Fruit fly (Drosophila melanogaster): ENCODE measurements around the gene t-Grip91.

The t-Grip91 gene

dm6 chr2L:15768097-15768496 lies 15.8 kb upstream of the t-Grip91 start, which contains the start of gene wek (continued):
- TF ChIP-seq CG16813 (GFP tag; IDR thresholded peaks at IDR 0.05; ENCODE audit: partially characterized antibody) (peak; percentile 65), Dll (GFP tag; IDR thresholded peaks at IDR 0.05; ENCODE audit: partially characterized antibody) (peak; percentile 83)

DNA sequence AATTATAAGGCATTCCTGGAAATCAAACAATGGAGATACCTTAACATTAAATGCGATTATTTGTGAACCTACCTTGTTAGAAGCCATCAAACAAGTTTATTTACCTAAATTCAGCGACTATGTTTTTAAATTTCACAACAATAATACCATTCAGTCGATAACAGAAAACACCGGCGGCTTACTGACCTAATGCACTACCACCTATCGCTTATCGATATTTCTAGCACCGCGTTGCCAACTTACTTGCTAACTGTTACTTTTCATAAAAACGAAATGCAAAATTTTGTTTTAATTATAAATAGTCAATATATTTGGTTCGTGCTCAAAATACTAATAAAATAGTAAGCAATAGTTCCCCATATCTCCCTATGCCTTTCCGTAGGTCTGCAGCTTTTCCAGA lies 12.9 kb upstream of the t-Grip91 start, which contains the start of gene Ku80:
Gene Ku80, minus strand, starts transcription at position 182 of the 400 bp plus-strand sequence.
- TF ChIP-seq MBD-R2 (GFP tag; IDR thresholded peaks at IDR 0.05) (peak; percentile 64), CG11456 (GFP tag; IDR thresholded peaks at IDR 0.05) (no peak), dm (GFP tag; optimal IDR thresholded peaks at IDR 0.05) (no peak), CG17802 (tag; optimal IDR thresholded peaks at IDR 0.05) (no peak), H15 (GFP tag; IDR thresholded peaks at IDR 0.05) (no peak), Dp (GFP tag; optimal IDR thresholded peaks at IDR 0.05) (peak; percentile 72), pzg (GFP tag; optimal IDR thresholded peaks at IDR 0.05) (peak; percentile 65), Fer2 (tag; optimal IDR thresholded peaks at IDR 0.05) (no peak), bowl (GFP tag; IDR thresholded peaks at IDR 0.05) (no peak), CG1603 (tag; optimal IDR thresholded peaks at IDR 0.05) (peak; percentile 51), Sin3A (optimal IDR thresholded peaks at IDR 0.05) (peak; percentile 39), B-H2 (GFP tag; optimal IDR thresholded peaks at IDR 0.05) (no peak), Atf6 (GFP tag; IDR thresholded peaks at IDR 0.05) (no peak), CG2129 (GFP tag; IDR thresholded peaks at IDR 0.05; ENCODE audit: partially characterized antibody) (peak; percentile 24; the same call in 1 of the 2 replicates), stwl (tag; optimal IDR thresholded peaks at IDR 0.05) (peak; percentile 95), abd-A (tag; optimal IDR thresholded peaks at IDR 0.05) (no peak), lilli (GFP tag; optimal IDR thresholded peaks at IDR 0.05) (no peak), rib (GFP tag; IDR thresholded peaks at IDR 0.05) (no peak), slou (GFP tag; optimal IDR thresholded peaks at IDR 0.05) (no peak), Dek (tag; optimal IDR thresholded peaks at IDR 0.05) (no peak), HmgZ (tag; optimal IDR thresholded peaks at IDR 0.05) (no peak), nmo (GFP tag; optimal IDR thresholded peaks at IDR 0.05) (no peak), zen (tag; optimal IDR thresholded peaks at IDR 0.05) (no peak), Dll (GFP tag; IDR thresholded peaks at IDR 0.05; ENCODE audit: partially characterized antibody) (peak; percentile 71; the same call in 3 of the 4 replicates), CG13624 (GFP tag; optimal IDR thresholded peaks at IDR 0.05) (no peak), CG3163 (GFP tag; optimal IDR thresholded peaks at IDR 0.05) (no peak), nerfin-2 (GFP tag; IDR thresholded peaks at IDR 0.05; ENCODE audit: partially characterized antibody) (peak; percentile 83), dpn (GFP tag; optimal IDR thresholded peaks at IDR 0.05) (no peak), CG7372 (GFP tag; IDR thresholded peaks at IDR 0.05) (no peak), Dip2 (GFP tag; IDR thresholded peaks at IDR 0.05) (no peak), repo (GFP tag; optimal IDR thresholded peaks at IDR 0.05) (no peak), crol (GFP tag; IDR thresholded peaks at IDR 0.05) (no peak), pita (GFP tag; optimal IDR thresholded peaks at IDR 0.05) (no peak), CG7963 (GFP tag; IDR thresholded peaks at IDR 0.05; ENCODE audit: partially characterized antibody) (peak; percentile 79), shn (GFP tag; optimal IDR thresholded peaks at IDR 0.05) (no peak), sna (GFP tag; IDR thresholded peaks at IDR 0.05; ENCODE audit: partially characterized antibody) (peak; percentile 65), CG1602 (GFP tag; optimal IDR thresholded peaks at IDR 0.05) (no peak), lmd (GFP tag; IDR thresholded peaks at IDR 0.05) (no peak), CG3838 (GFP tag; optimal IDR thresholded peaks at IDR 0.05) (no peak), CG4854 (GFP tag; optimal IDR thresholded peaks at IDR 0.05) (peak; percentile 91), schlank (tag; optimal IDR thresholded peaks at IDR 0.05) (no peak), kni (GFP tag; optimal IDR thresholded peaks at IDR 0.05) (no peak), CG10267 (tag; optimal IDR thresholded peaks at IDR 0.05) (peak; percentile 4), aop (GFP tag; IDR thresholded peaks at IDR 0.05) (no peak), Trl (optimal IDR thresholded peaks at IDR 0.05) (no peak), Trl (GFP tag; optimal IDR thresholded peaks at IDR 0.05) (no peak), CG6854 (GFP tag; optimal IDR thresholded peaks at IDR 0.05) (no peak), knrl (GFP tag; IDR thresholded peaks at IDR 0.05; ENCODE audit: partially characterized antibody) (peak; percentile 74)
